Fruit fly (Drosophila melanogaster): ENCODE results near the gene grk.

The grk gene

DNA sequence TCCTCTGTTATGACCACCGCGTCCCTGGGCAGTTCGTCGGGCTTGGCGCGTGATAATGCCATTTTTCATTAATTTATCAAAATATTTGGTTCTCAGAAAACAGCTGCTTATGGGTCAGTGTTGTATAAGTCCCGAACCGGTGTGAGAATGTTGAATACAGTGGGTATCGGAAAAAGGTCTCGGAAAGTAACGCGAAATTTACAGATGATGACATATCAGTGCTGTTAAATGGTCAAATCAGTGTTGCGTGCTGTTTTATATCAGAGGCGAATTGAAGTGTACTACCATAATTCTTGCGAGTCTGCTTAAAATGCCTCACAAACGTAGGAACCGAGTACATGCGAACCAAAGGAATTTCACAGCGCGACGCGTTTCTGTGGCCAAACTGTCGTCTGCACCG lies 50.8 kb downstream of the grk start, which contains the start of the genes CG13392 and Rcd4 (continued):
- TF ChIP-seq CG4730 (GFP tag; IDR thresholded peaks at IDR 0.05) (0 out of 2 replicates have a peak, but pooled peaks have one; percentile 28), CG6765 (GFP tag; optimal IDR thresholded peaks at IDR 0.05) (peak; percentile 32), exex (tag; optimal IDR thresholded peaks at IDR 0.05) (peak; percentile 42), CrebB (tag; optimal IDR thresholded peaks at IDR 0.05) (peak; percentile 50), chinmo (GFP tag; IDR thresholded peaks at IDR 0.05; ENCODE audit: partially characterized antibody) (0 out of 4 replicates have a peak, but pooled peaks have one; percentile 56), pfk (GFP tag; optimal IDR thresholded peaks at IDR 0.05) (no peak), H2.0 (GFP tag; IDR thresholded peaks at IDR 0.05) (peak; percentile 57), Six4 (GFP tag; optimal IDR thresholded peaks at IDR 0.05) (no peak), Rx (GFP tag; IDR thresholded peaks at IDR 0.05) (no peak), CG10959 (GFP tag; IDR thresholded peaks at IDR 0.05) (no peak; the same call in 1 of the 2 replicates), CG43689 (GFP tag; IDR thresholded peaks at IDR 0.05) (no peak), Usf (GFP tag; optimal IDR thresholded peaks at IDR 0.05) (no peak), CG10321 (GFP tag; IDR thresholded peaks at IDR 0.05) (no peak), CG18011 (GFP tag; optimal IDR thresholded peaks at IDR 0.05) (peak; percentile 54), CG17186 (GFP tag; optimal IDR thresholded peaks at IDR 0.05) (peak; percentile 60), Hr39 (optimal IDR thresholded peaks at IDR 0.05) (no peak), aop (GFP tag; IDR thresholded peaks at IDR 0.05) (no peak), Camta (GFP tag; optimal IDR thresholded peaks at IDR 0.05) (peak; percentile 59), CG2120 (GFP tag; optimal IDR thresholded peaks at IDR 0.05) (peak; percentile 88), CG2678 (tag; optimal IDR thresholded peaks at IDR 0.05) (peak; percentile 44), pros (GFP tag; optimal IDR thresholded peaks at IDR 0.05) (no peak), CG4820 (GFP tag; optimal IDR thresholded peaks at IDR 0.05) (peak; percentile 46), ap (GFP tag; IDR thresholded peaks at IDR 0.05) (no peak), CG16815 (GFP tag; optimal IDR thresholded peaks at IDR 0.05) (peak; percentile 24), pan (optimal IDR thresholded peaks at IDR 0.05) (no peak), pan (GFP tag; optimal IDR thresholded peaks at IDR 0.05 in 1 of 2, IDR thresholded peaks at IDR 0.05 in 1 of 2) (peak in 1 of 2 experiments; percentile 58), sens (GFP tag) (peak; percentile 91), shn (GFP tag; optimal IDR thresholded peaks at IDR 0.05) (peak; percentile 71), CG8765 (GFP tag; IDR thresholded peaks at IDR 0.05) (0 out of 2 replicates have a peak, but pooled peaks have one; percentile 30), wor (GFP tag; IDR thresholded peaks at IDR 0.05) (no peak), CG12659 (GFP tag; optimal IDR thresholded peaks at IDR 0.05) (peak; percentile 84), bab2 (GFP tag; optimal IDR thresholded peaks at IDR 0.05) (peak; percentile 76), schlank (tag; optimal IDR thresholded peaks at IDR 0.05) (peak; percentile 62), CG18599 (GFP tag; optimal IDR thresholded peaks at IDR 0.05) (peak; percentile 75), CG30403 (GFP tag; optimal IDR thresholded peaks at IDR 0.05) (peak; percentile 71), Hr51 (GFP tag; optimal IDR thresholded peaks at IDR 0.05) (peak; percentile 20 to 76), mld (GFP tag; IDR thresholded peaks at IDR 0.05; ENCODE audit: partially characterized antibody) (peak; percentile 13; the same call in 1 of the 3 replicates), ranshi (GFP tag; IDR thresholded peaks at IDR 0.05) (peak; percentile 67), Meics (GFP tag; optimal IDR thresholded peaks at IDR 0.05) (peak; percentile 62), dm (GFP tag; optimal IDR thresholded peaks at IDR 0.05) (peak; percentile 48), CG14050 (GFP tag; IDR thresholded peaks at IDR 0.05) (peak; percentile 14; the same call in 1 of the 3 replicates), crp (GFP tag; optimal IDR thresholded peaks at IDR 0.05) (peak; percentile 60 to 91), peb (GFP tag; IDR thresholded peaks at IDR 0.05) (no peak), CG31441 (GFP tag; IDR thresholded peaks at IDR 0.05) (no peak), CG1024 (GFP tag; IDR thresholded peaks at IDR 0.05) (0 out of 2 replicates have a peak, but pooled peaks have one; percentile 16), CG5953 (GFP tag; IDR thresholded peaks at IDR 0.05) (no peak), ATbp (GFP tag; optimal IDR thresholded peaks at IDR 0.05) (no peak), CG17385 (GFP tag; optimal IDR thresholded peaks at IDR 0.05) (peak; percentile 65), dpn (GFP tag; optimal IDR thresholded peaks at IDR 0.05) (peak; percentile 70 to 82), br (optimal IDR thresholded peaks at IDR 0.05) (no peak), CG1603 (tag; optimal IDR thresholded peaks at IDR 0.05) (peak; percentile 85), org-1 (GFP tag; optimal IDR thresholded peaks at IDR 0.05) (peak; percentile 20)

Data from whole organism, embryonic.